Fruit fly (Drosophila melanogaster) whole organism, wandering third instar larva: ENCODE measurements around the gene aralar1.
A peak's percentile ranks its signal among the peaks of the same experiment; 100 is the strongest.

Experiments used
- Abd-B ChIP-seq: fragments of >200 bp; optimal IDR thresholded peaks from 2 replicates; lab custom pipeline; 2017; ENCODE audit warnings: missing biosample characterization, missing genetic modification characterization
- CG32264 ChIP-seq: fragments of 200-800 bp; sonication (Bioruptor generic); optimal IDR thresholded peaks from 2 replicates; lab custom pipeline; 2016; ENCODE audit warnings: missing biosample characterization, missing genetic modification characterization
- CG9705 ChIP-seq: fragments of 200-800 bp; sonication (Bioruptor generic); optimal IDR thresholded peaks from 2 replicates; lab custom pipeline; 2018; ENCODE audit warnings: missing biosample characterization, mild to moderate bottlenecking, missing genetic modification characterization
- CrebA ChIP-seq: fragments of 200-800 bp; sonication (Bioruptor generic); optimal IDR thresholded peaks from 2 replicates; lab custom pipeline; 2016; ENCODE audit warnings: missing biosample characterization, mild to moderate bottlenecking, missing genetic modification characterization, borderline replicate concordance
- Dfd ChIP-seq: fragments of >200 bp; optimal IDR thresholded peaks from 2 replicates; lab custom pipeline; 2017; ENCODE audit warnings: missing biosample characterization, missing genetic modification characterization
- GATAd ChIP-seq: sonication (Bioruptor generic); optimal IDR thresholded peaks from 2 replicates; lab custom pipeline; 2016; ENCODE audit warnings: missing biosample characterization, missing genetic modification characterization
- HLH106 ChIP-seq: fragments of 200-800 bp; optimal IDR thresholded peaks from 3 replicates; lab custom pipeline; 2019; ENCODE audit warnings: missing biosample characterization, mild to moderate bottlenecking, missing genetic modification characterization, moderate library complexity
- Hr78 ChIP-seq: fragments of >200 bp; optimal IDR thresholded peaks from 2 replicates; lab custom pipeline; 2017; ENCODE audit warnings: missing biosample characterization, missing genetic modification characterization
- Hr83 ChIP-seq: fragments of 200-300 bp; sonication (Bioruptor generic); optimal IDR thresholded peaks from 2 replicates; lab custom pipeline; 2016; ENCODE audit warnings: missing biosample characterization, mild to moderate bottlenecking, missing genetic modification characterization, moderate library complexity; ENCODE audit not compliant: poor library complexity, severe bottlenecking
- Myc ChIP-seq: fragments of >200 bp; optimal IDR thresholded peaks from 2 replicates; lab custom pipeline; 2017
- OdsH ChIP-seq: fragments of 200-800 bp; sonication (Bioruptor generic); optimal IDR thresholded peaks from 2 replicates; lab custom pipeline; 2016; ENCODE audit warnings: missing biosample characterization, mild to moderate bottlenecking, missing genetic modification characterization
- Rel ChIP-seq, 2 experiments: fragments of 200-800 bp; sonication (Bioruptor generic) in 1 of 2; optimal IDR thresholded peaks; 2 replicates in 1 of 2; 3 replicates in 1 of 2; lab custom pipeline; 2016 to 2019; ENCODE audit warnings: mild to moderate bottlenecking in 2 of 2, missing biosample characterization in 2 of 2, missing genetic modification characterization in 2 of 2, moderate library complexity in 1 of 2
- Sp1 ChIP-seq: fragments of 200-800 bp; sonication (Bioruptor generic); optimal IDR thresholded peaks from 3 replicates; lab custom pipeline; 2019; ENCODE audit warnings: missing biosample characterization, mild to moderate bottlenecking, missing genetic modification characterization, moderate library complexity
- Vsx2 ChIP-seq: fragments of 200-300, 225-300 bp; sonication (Bioruptor generic); optimal IDR thresholded peaks from 2 replicates; lab custom pipeline; 2018; ENCODE audit warnings: missing biosample characterization, missing genetic modification characterization; ENCODE audit not compliant: partially characterized antibody
- br ChIP-seq: fragments of 200-800 bp; sonication (Bioruptor generic); optimal IDR thresholded peaks from 2 replicates; lab custom pipeline; 2016; ENCODE audit warnings: missing biosample characterization, missing genetic modification characterization
- brk ChIP-seq: fragments of 200-800 bp; sonication (Bioruptor generic); optimal IDR thresholded peaks from 2 replicates; lab custom pipeline; 2016; ENCODE audit warnings: missing biosample characterization, mild to moderate bottlenecking, missing genetic modification characterization
- dl ChIP-seq, 2 experiments: fragments of 175-275, 200-275 bp in 1 of 2; fragments of 200-275 bp in 1 of 2; sonication (Bioruptor generic); optimal IDR thresholded peaks; lab custom pipeline; 2018; ENCODE audit warnings: mild to moderate bottlenecking in 2 of 2, missing biosample characterization in 2 of 2, missing genetic modification characterization in 2 of 2, moderate library complexity in 2 of 2; ENCODE audit not compliant: partially characterized antibody in 2 of 2, insufficient read depth in 1 of 2
- dsf ChIP-seq: sonication (Bioruptor generic); optimal IDR thresholded peaks from 2 replicates; lab custom pipeline; 2016; ENCODE audit warnings: missing biosample characterization, missing genetic modification characterization, borderline replicate concordance
- ey ChIP-seq: fragments of 200-800 bp; sonication (Bioruptor generic); optimal IDR thresholded peaks from 2 replicates; lab custom pipeline; 2016; ENCODE audit warnings: missing biosample characterization, missing genetic modification characterization
- foxo ChIP-seq, 2 experiments: fragments of 200-800 bp; sonication (Bioruptor generic); optimal IDR thresholded peaks; 2 replicates in 1 of 2; 3 replicates in 1 of 2; lab custom pipeline; 2016 to 2017; ENCODE audit warnings: missing biosample characterization in 2 of 2, missing genetic modification characterization in 2 of 2
- fru ChIP-seq: fragments of 200-800 bp; sonication (Bioruptor generic); optimal IDR thresholded peaks from 3 replicates; lab custom pipeline; 2016; ENCODE audit warnings: missing biosample characterization, mild to moderate bottlenecking, missing genetic modification characterization
- h ChIP-seq: fragments of 200-800 bp; sonication (Bioruptor generic); optimal IDR thresholded peaks from 3 replicates; lab custom pipeline; 2016; ENCODE audit warnings: missing biosample characterization, mild to moderate bottlenecking, missing genetic modification characterization
- jim ChIP-seq: fragments of 175-275, 200-325 bp; sonication (Bioruptor generic); optimal IDR thresholded peaks from 2 replicates; lab custom pipeline; 2016; ENCODE audit warnings: missing biosample characterization, mild to moderate bottlenecking, missing genetic modification characterization
- lola ChIP-seq: fragments of >200 bp; optimal IDR thresholded peaks from 2 replicates; lab custom pipeline; 2017; ENCODE audit warnings: missing biosample characterization, missing genetic modification characterization
- pan ChIP-seq: fragments of >200 bp; optimal IDR thresholded peaks from 2 replicates; lab custom pipeline; 2017
- rgr ChIP-seq: fragments of 200-800 bp; sonication (Bioruptor generic); optimal IDR thresholded peaks from 3 replicates; lab custom pipeline; 2016; ENCODE audit warnings: missing biosample characterization, mild to moderate bottlenecking, missing genetic modification characterization
- sage ChIP-seq: fragments of 200-800 bp; sonication (Bioruptor generic); optimal IDR thresholded peaks from 2 replicates; lab custom pipeline; 2016; ENCODE audit warnings: missing biosample characterization, mild to moderate bottlenecking, missing genetic modification characterization
- tai ChIP-seq: sonication (Bioruptor generic); optimal IDR thresholded peaks from 2 replicates; lab custom pipeline; 2016; ENCODE audit warnings: missing biosample characterization, missing genetic modification characterization
- usp ChIP-seq: fragments of >200 bp; optimal IDR thresholded peaks from 2 replicates; lab custom pipeline; 2017; ENCODE audit warnings: missing biosample characterization, missing genetic modification characterization
- woc ChIP-seq: sonication (Bioruptor generic); optimal IDR thresholded peaks from 2 replicates; lab custom pipeline; 2016; ENCODE audit warnings: missing biosample characterization, mild to moderate bottlenecking, missing genetic modification characterization

Gene aralar1

DNA sequence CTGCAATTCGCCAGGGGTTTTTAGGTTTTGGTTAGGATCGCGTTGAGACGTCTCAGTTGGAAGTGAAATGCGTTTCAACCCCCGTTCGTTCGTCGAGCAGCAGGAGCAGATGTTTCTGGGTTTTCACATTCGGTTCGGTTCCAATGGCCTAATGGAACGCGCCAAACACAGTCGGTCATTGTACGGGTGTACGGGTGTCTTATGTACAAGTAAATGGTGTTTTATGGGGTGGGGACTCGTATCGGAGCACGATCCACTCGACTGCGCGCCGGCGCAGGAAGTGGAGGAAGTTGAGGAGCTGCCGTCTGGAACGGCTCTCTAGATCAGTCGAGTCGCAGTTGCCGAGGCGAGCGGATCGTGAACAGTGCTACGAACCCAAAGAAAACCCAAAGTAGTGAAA is 20.7 kb upstream of the aralar1 start, which contains the start of gene spdo:
Gene spdo, plus strand, starts transcription at position 318 of the 400 bp plus-strand sequence.
- no peak for TF ChIP-seq Rel (GFP tag; optimal IDR thresholded peaks at IDR 0.05; lab: Kevin White, UChicago)
- TF ChIP-seq Rel (tag; optimal IDR thresholded peaks at IDR 0.05; lab: Kevin White, UChicago): no peak

DNA sequence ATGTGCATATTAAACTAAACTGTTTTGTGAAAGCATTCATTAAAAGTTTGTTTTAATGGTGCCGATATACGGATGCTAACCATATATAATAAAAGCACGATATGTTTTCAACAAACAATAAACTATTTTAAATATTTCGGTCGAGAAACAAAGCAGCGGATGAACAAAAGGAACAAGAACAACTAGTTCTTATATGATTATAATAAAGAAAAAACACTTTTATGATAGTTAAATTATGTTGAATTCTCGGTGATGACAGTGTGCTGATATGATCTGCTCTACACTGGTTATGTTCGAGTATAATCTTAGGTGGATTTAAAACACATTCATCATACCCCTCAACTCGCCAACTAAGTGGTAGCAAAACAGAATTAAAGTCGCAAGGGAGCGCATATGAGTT is 20.2 kb upstream of the aralar1 start:
- TF ChIP-seq h (GFP tag; lab: Kevin White, UChicago): no peak
- TF ChIP-seq dl (GFP tag; optimal IDR thresholded peaks at IDR 0.05; lab: Kevin White, UChicago; ENCODE audit: insufficient read depth in 1 of 2, partially characterized antibody in 2 of 2): no peak
- TF ChIP-seq foxo (GFP tag; optimal IDR thresholded peaks at IDR 0.05; lab: Kevin White, UChicago): no peak
- no peak for TF ChIP-seq br (GFP tag; lab: Kevin White, UChicago)
- no peak for TF ChIP-seq Abd-B (GFP tag; lab: Kevin White, UChicago)
- no peak for TF ChIP-seq OdsH (GFP tag; lab: Kevin White, UChicago)
- TF ChIP-seq CG32264: no peak
- no peak for TF ChIP-seq ey (GFP tag; lab: Kevin White, UChicago)
- TF ChIP-seq CrebA: no peak
- no peak for TF ChIP-seq lola (GFP tag; lab: Kevin White, UChicago)
- TF ChIP-seq brk (GFP tag; lab: Kevin White, UChicago): no peak
- TF ChIP-seq Hr83 (GFP tag; lab: Kevin White, UChicago): no peak
- no peak for TF ChIP-seq Rel (GFP tag; optimal IDR thresholded peaks at IDR 0.05; lab: Kevin White, UChicago)
- no peak for TF ChIP-seq Rel (tag; optimal IDR thresholded peaks at IDR 0.05; lab: Kevin White, UChicago)
- no peak for TF ChIP-seq Sp1 (GFP tag; lab: Kevin White, UChicago)
- no peak for TF ChIP-seq GATAd (GFP tag; lab: Kevin White, UChicago)
- no peak for TF ChIP-seq dsf (GFP tag; lab: Kevin White, UChicago)

DNA sequence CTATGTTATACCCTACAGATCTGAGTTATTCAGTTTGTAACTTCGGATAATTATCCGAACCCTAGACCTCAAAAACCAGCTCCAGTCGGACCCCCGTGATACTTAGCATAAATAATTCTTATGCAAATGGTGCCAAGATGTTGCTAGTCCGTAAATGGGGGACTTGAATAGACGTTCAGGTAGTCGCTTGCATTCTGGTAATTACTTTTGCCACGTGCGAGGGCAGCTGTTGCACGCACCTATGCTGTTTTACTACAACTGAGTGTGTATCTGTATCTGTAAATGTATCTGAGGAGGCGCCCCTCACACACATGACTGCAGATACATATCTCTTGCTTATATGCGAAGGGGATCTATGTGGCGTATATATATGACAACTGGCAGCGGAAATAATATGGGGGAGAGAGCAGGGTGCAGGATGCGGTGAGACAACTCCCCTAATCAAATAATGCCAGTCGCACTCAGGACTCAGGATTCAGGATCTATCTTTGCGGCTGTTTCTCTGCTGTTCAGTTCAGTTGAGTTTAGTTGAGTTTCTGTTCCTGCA is 19.1 kb upstream of the aralar1 start:
- TF ChIP-seq OdsH (GFP tag; lab: Kevin White, UChicago) (no peak), dl (GFP tag; optimal IDR thresholded peaks at IDR 0.05; lab: Kevin White, UChicago; ENCODE audit: insufficient read depth in 1 of 2, partially characterized antibody in 2 of 2) (no peak), Dfd (no peak), pan (no peak)

DNA sequence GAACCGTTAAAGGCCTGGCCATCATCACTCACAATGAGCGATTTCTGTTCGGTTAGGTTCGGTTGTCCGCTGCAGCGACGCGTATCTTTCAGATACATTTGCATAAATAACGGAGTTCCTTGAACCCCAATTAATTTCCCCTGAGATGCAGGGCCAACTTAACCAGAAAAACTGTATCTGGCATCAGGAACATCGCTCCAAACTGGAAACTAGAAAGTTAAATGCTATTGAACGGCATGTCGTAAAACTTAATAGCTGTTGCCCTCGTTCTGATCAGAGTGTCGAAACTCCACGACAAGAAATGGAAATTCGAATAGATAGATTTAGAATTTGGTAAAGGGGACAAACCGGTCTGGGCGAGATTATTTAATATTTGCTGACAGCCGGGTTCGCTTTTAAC is 16.7 kb upstream of the aralar1 start:
- TF ChIP-seq CG9705 (GFP tag; lab: Kevin White, UChicago) (no peak), Sp1 (GFP tag; lab: Kevin White, UChicago) (no peak), dsf (GFP tag; lab: Kevin White, UChicago) (no peak)

DNA sequence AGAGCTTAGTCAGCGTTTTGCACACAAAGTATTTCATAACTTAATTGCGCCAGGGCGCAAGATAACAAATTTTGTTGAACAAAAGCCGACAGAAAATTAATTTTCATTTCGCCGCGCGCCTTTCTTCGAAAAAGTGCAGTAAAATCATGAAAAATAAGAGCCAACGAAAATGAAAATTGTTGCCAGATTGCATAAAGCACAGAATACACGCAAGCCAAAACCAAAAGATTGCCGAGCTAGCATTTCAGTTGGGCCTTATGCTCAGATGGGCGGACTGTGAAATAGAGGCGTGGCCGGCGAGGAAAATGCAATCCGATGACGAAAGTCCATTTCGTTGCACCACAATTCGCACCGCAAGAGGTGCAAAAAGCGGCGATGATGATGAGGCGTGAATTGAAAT is 15.0 kb upstream of the aralar1 start:
- TF ChIP-seq h (GFP tag; lab: Kevin White, UChicago) (no peak), Hr78 (no peak), Dfd (no peak), woc (GFP tag; lab: Kevin White, UChicago) (no peak), Rel (GFP tag; optimal IDR thresholded peaks at IDR 0.05; lab: Kevin White, UChicago) (no peak), Rel (tag; optimal IDR thresholded peaks at IDR 0.05; lab: Kevin White, UChicago) (no peak), dsf (GFP tag; lab: Kevin White, UChicago) (no peak), Vsx2 (GFP tag; lab: Kevin White, UChicago) (no peak), Sp1 (GFP tag; lab: Kevin White, UChicago) (no peak), brk (GFP tag; lab: Kevin White, UChicago) (no peak), jim (GFP tag; lab: Kevin White, UChicago) (no peak), Myc (lab: Kevin White, UChicago) (no peak), ey (GFP tag; lab: Kevin White, UChicago) (no peak)

DNA sequence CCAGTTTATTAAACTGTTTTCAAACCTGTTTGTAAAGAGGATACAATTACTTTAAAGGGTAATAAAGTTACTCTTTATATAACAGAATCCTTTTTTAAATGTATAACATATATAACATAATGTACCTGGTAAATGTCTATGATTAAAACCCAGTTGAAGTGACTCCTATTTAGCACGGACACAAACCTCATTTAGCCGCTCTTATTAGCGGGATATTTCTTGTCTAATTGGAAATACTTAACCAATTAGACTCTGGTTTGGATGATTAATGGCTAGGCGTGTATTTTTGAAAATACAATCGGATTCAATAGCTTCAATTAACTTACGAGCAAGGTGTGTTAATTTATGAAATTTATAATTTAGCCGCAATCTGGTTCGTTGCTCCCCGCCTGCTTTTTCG is 11.4 kb upstream of the aralar1 start:
- peak; percentile 49 for TF ChIP-seq Vsx2 (GFP tag; lab: Kevin White, UChicago)
- TF ChIP-seq Myc (lab: Kevin White, UChicago): peak; percentile 39
- TF ChIP-seq Hr78: no peak

DNA sequence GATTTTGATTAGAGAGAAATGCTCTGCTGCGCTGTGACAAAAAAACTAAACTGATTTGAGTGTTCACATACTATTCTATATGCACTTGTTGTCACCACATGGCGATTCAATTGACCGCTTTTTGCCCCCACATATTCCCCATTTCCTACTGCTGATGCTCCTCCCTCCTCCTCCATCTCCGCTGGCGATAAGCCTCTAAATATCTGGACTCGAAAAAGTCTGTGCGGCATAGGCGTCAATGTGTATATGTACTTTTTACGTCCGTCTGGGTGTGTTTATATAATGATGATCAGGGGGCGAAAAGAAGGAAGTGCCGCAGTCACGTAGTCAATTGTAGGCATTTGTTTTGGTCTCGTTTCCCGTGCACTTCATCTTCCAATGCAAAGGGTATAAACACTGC is 10.8 kb upstream of the aralar1 start:
- TF ChIP-seq usp (GFP tag; lab: Kevin White, UChicago) (no peak), Dfd (no peak), CG9705 (GFP tag; lab: Kevin White, UChicago) (no peak), HLH106 (no peak), jim (GFP tag; lab: Kevin White, UChicago) (no peak), h (GFP tag; lab: Kevin White, UChicago) (no peak), sage (no peak), brk (GFP tag; lab: Kevin White, UChicago) (no peak), br (GFP tag; lab: Kevin White, UChicago) (no peak), rgr (GFP tag; lab: Kevin White, UChicago) (no peak), woc (GFP tag; lab: Kevin White, UChicago) (no peak), fru (no peak), tai (GFP tag; lab: Kevin White, UChicago) (no peak), Hr83 (GFP tag; lab: Kevin White, UChicago) (no peak), GATAd (GFP tag; lab: Kevin White, UChicago) (no peak), dsf (GFP tag; lab: Kevin White, UChicago) (no peak), Vsx2 (GFP tag; lab: Kevin White, UChicago) (no peak), ey (GFP tag; lab: Kevin White, UChicago) (no peak), CG32264 (no peak), dl (GFP tag; optimal IDR thresholded peaks at IDR 0.05; lab: Kevin White, UChicago; ENCODE audit: insufficient read depth in 1 of 2, partially characterized antibody in 2 of 2) (no peak)
